Worm (Caenorhabditis elegans) whole organism, L2 larva: ENCODE data around the gene ZK177.11.

Experiments
- C34F6.9 ChIP-seq: fragments of 150-350 bp; optimal IDR thresholded peaks from 2 replicates; lab custom pipeline; 2014; ENCODE audit warnings: missing biosample characterization, missing genetic modification characterization
- F13H6.1 ChIP-seq: sonication (generic microtip); optimal IDR thresholded peaks from 2 replicates; lab custom pipeline; 2016; ENCODE audit warnings: missing genetic modification characterization, missing compliant biosample characterization
- R02D3.7 ChIP-seq: fragments of 150-350 bp; optimal IDR thresholded peaks from 2 replicates; lab custom pipeline; 2014; ENCODE audit warnings: missing biosample characterization, missing genetic modification characterization
- Y55F3AM.14 ChIP-seq: fragments of 200-800 bp; sonication (Bioruptor generic); optimal IDR thresholded peaks from 2 replicates; lab custom pipeline; 2018; ENCODE audit warnings: mild to moderate bottlenecking, missing genetic modification characterization, missing compliant biosample characterization
- ZK546.5 ChIP-seq: sonication (generic microtip); optimal IDR thresholded peaks from 2 replicates; lab custom pipeline; 2017; ENCODE audit warnings: missing biosample characterization, missing genetic modification characterization
- alr-1 ChIP-seq: fragments of 150-350 bp; optimal IDR thresholded peaks from 2 replicates; lab custom pipeline; 2014; ENCODE audit warnings: missing biosample characterization, missing genetic modification characterization
- ceh-82 ChIP-seq: fragments of 150-350 bp; optimal IDR thresholded peaks from 2 replicates; lab custom pipeline; 2014; ENCODE audit warnings: missing biosample characterization, missing genetic modification characterization
- crh-2 ChIP-seq: sonication (generic microtip); optimal IDR thresholded peaks from 2 replicates; lab custom pipeline; 2017; ENCODE audit warnings: missing biosample characterization, missing genetic modification characterization
- dmd-4 ChIP-seq: sonication (generic microtip); optimal IDR thresholded peaks from 2 replicates; lab custom pipeline; 2017; ENCODE audit warnings: missing biosample characterization, missing genetic modification characterization
- fos-1 ChIP-seq: fragments of 150-350 bp; optimal IDR thresholded peaks from 2 replicates; lab custom pipeline; 2014; ENCODE audit warnings: missing biosample characterization, missing genetic modification characterization
- lin-11 ChIP-seq: fragments of 150-350 bp; sonication (generic microtip); optimal IDR thresholded peaks from 2 replicates; lab custom pipeline; 2014; ENCODE audit warnings: missing biosample characterization, missing genetic modification characterization, inconsistent platforms, mixed read lengths
- lin-13 ChIP-seq: fragments of 150-350 bp; optimal IDR thresholded peaks from 2 replicates; lab custom pipeline; 2014; ENCODE audit warnings: missing biosample characterization, missing genetic modification reagents, missing genetic modification characterization
- lin-39 ChIP-seq: fragments of 150-350 bp; optimal IDR thresholded peaks from 2 replicates; lab custom pipeline; 2014; ENCODE audit warnings: missing biosample characterization, missing genetic modification reagents, missing genetic modification characterization
- lsy-2 ChIP-seq, 2 experiments: fragments of 150-350 bp in 1 of 2; sonication (generic microtip) in 1 of 2; optimal IDR thresholded peaks; 2 replicates each; lab custom pipeline; 2014 to 2017; ENCODE audit warnings: missing biosample characterization in 2 of 2, missing genetic modification characterization in 2 of 2
- mab-5 ChIP-seq: fragments of 150-350 bp; optimal IDR thresholded peaks from 2 replicates; lab custom pipeline; 2014; ENCODE audit warnings: missing biosample characterization, missing genetic modification characterization
- mbf-1 ChIP-seq: sonication (generic microtip); optimal IDR thresholded peaks from 2 replicates; lab custom pipeline; 2017; ENCODE audit warnings: missing biosample characterization, missing genetic modification characterization
- mdl-1 ChIP-seq, 2 experiments: fragments of 150-350 bp in 1 of 2; sonication (generic microtip) in 1 of 2; optimal IDR thresholded peaks; 2 replicates each; lab custom pipeline; 2017; ENCODE audit warnings: missing biosample characterization in 2 of 2, missing genetic modification characterization in 2 of 2
- nhr-11 ChIP-seq: fragments of 150-350 bp; optimal IDR thresholded peaks from 2 replicates; lab custom pipeline; 2014; ENCODE audit warnings: missing biosample characterization, missing genetic modification characterization
- nhr-129 ChIP-seq: fragments of 150-350 bp; optimal IDR thresholded peaks from 2 replicates; lab custom pipeline; 2014; ENCODE audit warnings: missing biosample characterization, missing genetic modification characterization
- nhr-21 ChIP-seq: fragments of 150-350 bp; optimal IDR thresholded peaks from 2 replicates; lab custom pipeline; 2014; ENCODE audit warnings: missing biosample characterization, missing genetic modification characterization
- nhr-23 ChIP-seq: fragments of 150-350 bp; optimal IDR thresholded peaks from 2 replicates; lab custom pipeline; 2014; ENCODE audit warnings: missing biosample characterization, missing genetic modification reagents, missing genetic modification characterization
- nhr-237 ChIP-seq: fragments of 150-350 bp; optimal IDR thresholded peaks from 2 replicates; lab custom pipeline; 2014; ENCODE audit warnings: missing biosample characterization, missing genetic modification characterization
- nhr-25 ChIP-seq: fragments of 150-350 bp; sonication (generic microtip); optimal IDR thresholded peaks from 3 replicates; lab custom pipeline; 2014; ENCODE audit warnings: missing biosample characterization, missing genetic modification characterization
- nhr-6 ChIP-seq: fragments of 150-350 bp; optimal IDR thresholded peaks from 2 replicates; lab custom pipeline; 2014; ENCODE audit warnings: missing biosample characterization, missing genetic modification characterization
- nhr-77 ChIP-seq: fragments of 150-350 bp; optimal IDR thresholded peaks from 2 replicates; lab custom pipeline; 2014; ENCODE audit warnings: missing biosample characterization, missing genetic modification characterization
- peb-1 ChIP-seq: fragments of 150-350 bp; optimal IDR thresholded peaks from 2 replicates; lab custom pipeline; 2014; ENCODE audit warnings: missing biosample characterization, missing genetic modification characterization
- sem-4 ChIP-seq: fragments of 150-350 bp; optimal IDR thresholded peaks from 2 replicates; lab custom pipeline; 2014; ENCODE audit warnings: missing biosample characterization, missing genetic modification reagents, missing genetic modification characterization
- sma-3 ChIP-seq: sonication (generic microtip); optimal IDR thresholded peaks from 2 replicates; lab custom pipeline; 2016; ENCODE audit warnings: missing genetic modification reagents, missing genetic modification characterization, missing compliant biosample characterization
- sma-9 ChIP-seq, 2 experiments: fragments of 150-350 bp in 1 of 2; sonication (generic microtip) in 1 of 2; optimal IDR thresholded peaks; 2 replicates each; lab custom pipeline; 2014 to 2016; ENCODE audit warnings: missing genetic modification characterization in 2 of 2, mild to moderate bottlenecking in 1 of 2, missing biosample characterization in 1 of 2, missing compliant biosample characterization in 1 of 2, missing genetic modification reagents in 1 of 2, moderate library complexity in 1 of 2
- unc-39 ChIP-seq: fragments of 150-350 bp; optimal IDR thresholded peaks from 2 replicates; lab custom pipeline; 2014; ENCODE audit warnings: missing biosample characterization, missing genetic modification characterization
- unc-62 ChIP-seq: fragments of 150-350 bp; optimal IDR thresholded peaks from 2 replicates; lab custom pipeline; 2014; ENCODE audit warnings: missing biosample characterization, missing genetic modification reagents, missing genetic modification characterization
- ztf-1 ChIP-seq: fragments of 200-800 bp; sonication (Bioruptor generic); conservative IDR thresholded peaks from 2 replicates; pipeline ENCODE4 v1.3.6; 2022; ENCODE audit warnings: missing genetic modification characterization, missing compliant biosample characterization
- ztf-11 ChIP-seq: sonication (generic microtip); optimal IDR thresholded peaks from 2 replicates; lab custom pipeline; 2017; ENCODE audit warnings: missing biosample characterization, missing genetic modification characterization
- ztf-4 ChIP-seq: fragments of 150-350 bp; optimal IDR thresholded peaks from 2 replicates; lab custom pipeline; 2014; ENCODE audit warnings: missing biosample characterization, missing genetic modification characterization

The ZK177.11 gene

ce11 chrII:5481982-5482381 is 40.8 kb upstream of the ZK177.11 start, which contains the start of gene cal-8:
Gene cal-8 (minus strand): TSS chrII:5482041.
- no peak for TF ChIP-seq crh-2
- no peak for TF ChIP-seq mab-5
- TF ChIP-seq dmd-4 (tag; lab: Kevin White, UChicago): no peak
- TF ChIP-seq mbf-1 (tag; lab: Kevin White, UChicago): no peak
- no peak for TF ChIP-seq unc-39 (tag; lab: Kevin White, UChicago)
- no peak for TF ChIP-seq alr-1
- no peak for TF ChIP-seq peb-1 (tag; lab: Kevin White, UChicago)
- TF ChIP-seq nhr-25 (tag; lab: Kevin White, UChicago): no peak
- no peak for TF ChIP-seq nhr-6 (tag; lab: Kevin White, UChicago)
- TF ChIP-seq ztf-4 (tag; lab: Kevin White, UChicago): no peak
- no peak for TF ChIP-seq nhr-129 (tag; lab: Kevin White, UChicago)
- no peak for TF ChIP-seq nhr-77
- no peak for TF ChIP-seq sma-9 (GFP tag; optimal IDR thresholded peaks at IDR 0.05; lab: Kevin White, UChicago)
- TF ChIP-seq sma-9 (tag; optimal IDR thresholded peaks at IDR 0.05; lab: Kevin White, UChicago): no peak
- no peak for TF ChIP-seq unc-62 (GFP tag; lab: Kevin White, UChicago)
- no peak for TF ChIP-seq mdl-1 (tag; optimal IDR thresholded peaks at IDR 0.05; lab: Kevin White, UChicago)
- TF ChIP-seq F13H6.1 (tag; lab: Kevin White, UChicago): no peak
- no peak for TF ChIP-seq ztf-1 (GFP tag; lab: Robert Waterston, UW)
- no peak for TF ChIP-seq lin-11 (tag; lab: Kevin White, UChicago)
- TF ChIP-seq R02D3.7: no peak
- no peak for TF ChIP-seq nhr-21 (tag; lab: Kevin White, UChicago)
- TF ChIP-seq, all 48 proteins: peak for 0

- TF ChIP-seq ztf-1 (GFP tag; lab: Robert Waterston, UW) (no peak), ztf-11 (tag; lab: Kevin White, UChicago) (no peak), unc-39 (tag; lab: Kevin White, UChicago) (no peak), F13H6.1 (tag; lab: Kevin White, UChicago) (no peak), ZK546.5 (tag; lab: Kevin White, UChicago) (no peak), nhr-21 (tag; lab: Kevin White, UChicago) (no peak), sem-4 (tag; lab: Kevin White, UChicago) (no peak), lsy-2 (tag; optimal IDR thresholded peaks at IDR 0.05; lab: Kevin White, UChicago) (no peak), fos-1 (tag; lab: Kevin White, UChicago) (no peak), lin-11 (tag; lab: Kevin White, UChicago) (no peak), nhr-11 (tag; lab: Kevin White, UChicago) (no peak)
These were observed 34.9 kb upstream of the ZK177.11 start, which contains the start of gene nep-5 for ce11 chrII:5487844-5488243. Gene nep-5 (plus strand): TSS chrII:5488144.

ce11 chrII:5494405-5494804 is 28.3 kb upstream of the ZK177.11 start, which contains the start of gene F12A10.6:
Gene F12A10.6 (minus strand): TSS chrII:5494505.
- TF ChIP-seq mbf-1 (tag; lab: Kevin White, UChicago): no peak
- TF ChIP-seq F13H6.1 (tag; lab: Kevin White, UChicago): no peak
- no peak for TF ChIP-seq Y55F3AM.14 (GFP tag; lab: Kevin White, UChicago)
- TF ChIP-seq ceh-82: no peak
- TF ChIP-seq peb-1 (tag; lab: Kevin White, UChicago): no peak
- TF ChIP-seq, all 48 proteins: peak for 0

ce11 chrII:5496375-5496774 is 26.4 kb upstream of the ZK177.11 start, which contains the start of gene F12A10.1:
Gene F12A10.1 (plus strand): TSS chrII:5496540.
- peak; percentile 1 for TF ChIP-seq nhr-21 (tag; lab: Kevin White, UChicago)
- TF ChIP-seq fos-1 (tag; lab: Kevin White, UChicago): peak; percentile 4
- peak; percentile 1 for TF ChIP-seq sma-3 (GFP tag; lab: Kevin White, UChicago)
- TF ChIP-seq lin-11 (tag; lab: Kevin White, UChicago): no peak
- no peak for TF ChIP-seq C34F6.9 (tag; lab: Kevin White, UChicago)
- TF ChIP-seq ztf-1 (GFP tag; lab: Robert Waterston, UW): no peak
- no peak for TF ChIP-seq lin-13 (GFP tag; lab: Kevin White, UChicago)
- TF ChIP-seq, all 48 proteins: peak for 3

- TF ChIP-seq lin-39 (tag; lab: Kevin White, UChicago): no peak
- no peak for TF ChIP-seq nhr-237 (tag; lab: Kevin White, UChicago)
- no peak for TF ChIP-seq peb-1 (tag; lab: Kevin White, UChicago)
- TF ChIP-seq nhr-23 (tag; lab: Kevin White, UChicago): no peak
These were observed 25.2 kb upstream of the ZK177.11 start for ce11 chrII:5497541-5497940.
